Worm (Caenorhabditis elegans): Measurements from ENCODE around the gene bgnt-1.2.

The bgnt-1.2 gene

DNA sequence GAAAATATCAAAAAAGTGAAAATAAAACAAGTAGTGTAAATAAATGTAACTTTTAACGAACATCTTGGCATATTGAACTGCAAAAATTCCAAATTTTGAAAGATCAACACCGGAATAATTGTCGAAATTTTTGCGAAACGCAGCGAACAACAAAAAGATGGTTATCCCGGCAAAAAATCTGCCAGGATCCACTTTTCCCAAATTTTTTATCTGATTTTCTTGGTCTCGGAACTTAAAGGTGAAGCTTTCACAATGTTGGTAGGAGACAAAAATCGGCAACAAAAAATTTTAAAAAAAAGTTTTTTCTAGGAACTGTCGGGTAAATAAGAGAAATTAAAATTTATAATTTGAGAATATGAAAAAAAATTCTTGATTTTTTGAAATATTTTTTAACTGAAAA is at the start of gene bgnt-1.2:
Gene bgnt-1.2 (minus strand): TSS at position 101 of the 400 bp plus-strand sequence.
- TF ChIP-seq pes-1 (GFP tag; IDR thresholded peaks at IDR 0.05), result no peak
- TF ChIP-seq scrt-1 (GFP tag; IDR thresholded peaks at IDR 0.05), result no peak
- TF ChIP-seq sea-1 (GFP tag; conservative IDR thresholded peaks at IDR 0.05), result no peak
- no peak for TF ChIP-seq ets-7 (tag; optimal IDR thresholded peaks at IDR 0.05)
- TF ChIP-seq hnd-1 (tag; optimal IDR thresholded peaks at IDR 0.05), result no peak
- TF ChIP-seq B0310.2 (tag; optimal IDR thresholded peaks at IDR 0.05), result no peak
- no peak for TF ChIP-seq ceh-36 (tag; optimal IDR thresholded peaks at IDR 0.05)
- TF ChIP-seq ama-1 (optimal IDR thresholded peaks at IDR 0.05), result no peak
- no peak for TF ChIP-seq hmbx-1 (tag; optimal IDR thresholded peaks at IDR 0.05)
- no peak for TF ChIP-seq flt-1 (GFP tag; IDR thresholded peaks at IDR 0.05)
- TF ChIP-seq tbx-37 (GFP tag; conservative IDR thresholded peaks at IDR 0.05), result no peak

- TF ChIP-seq sea-1 (GFP tag; conservative IDR thresholded peaks at IDR 0.05), result no peak
- no peak for TF ChIP-seq hmbx-1 (tag; optimal IDR thresholded peaks at IDR 0.05)
- TF ChIP-seq hnd-1 (tag; optimal IDR thresholded peaks at IDR 0.05), result no peak
- TF ChIP-seq ceh-13 (GFP tag; optimal IDR thresholded peaks at IDR 0.05), result no peak
- TF ChIP-seq F13C5.2 (tag; optimal IDR thresholded peaks at IDR 0.05), result no peak
- no peak for TF ChIP-seq hmg-4 (GFP tag; optimal IDR thresholded peaks at IDR 0.05)
- no peak for TF ChIP-seq aly-1 (tag; optimal IDR thresholded peaks at IDR 0.05)
- no peak for TF ChIP-seq pes-1 (GFP tag; IDR thresholded peaks at IDR 0.05)
- no peak for TF ChIP-seq tra-4 (tag; optimal IDR thresholded peaks at IDR 0.05)
- no peak for TF ChIP-seq ets-7 (tag; optimal IDR thresholded peaks at IDR 0.05)
- TF ChIP-seq ceh-36 (tag; optimal IDR thresholded peaks at IDR 0.05), result no peak
- no peak for TF ChIP-seq tbx-37 (GFP tag; conservative IDR thresholded peaks at IDR 0.05)
- TF ChIP-seq ama-1 (optimal IDR thresholded peaks at IDR 0.05), result no peak
Observed at ce11 chrV:2166679-2167078, 48.2 kb upstream of the bgnt-1.2 start, which contains the start of gene srbc-19. Gene srbc-19, minus strand, starts transcription at chrV:2166779.

DNA sequence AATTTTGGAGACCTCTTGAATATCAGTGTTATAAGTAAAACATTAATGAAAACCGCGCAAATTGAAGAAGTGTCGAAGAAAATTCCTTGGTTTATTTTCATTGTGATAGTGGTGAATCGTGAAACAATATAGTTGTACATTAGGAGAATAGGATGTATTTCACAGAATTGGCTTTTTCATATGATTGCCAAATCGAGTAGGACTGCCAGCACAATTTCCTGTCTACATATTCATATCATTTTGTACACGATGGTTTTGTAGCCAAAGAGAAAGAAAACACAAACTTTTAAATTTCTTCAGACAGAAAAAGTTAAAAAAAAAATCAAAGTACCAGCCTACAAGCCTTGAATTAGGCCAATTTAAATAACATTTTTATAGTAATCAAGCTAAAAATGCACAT is 45.3 kb upstream of the bgnt-1.2 start, which contains the start of gene str-255:
Gene str-255 (minus strand): TSS at position 101 of the 400 bp plus-strand sequence.
- TF ChIP-seq B0310.2 (tag; optimal IDR thresholded peaks at IDR 0.05) (no peak), tbx-11 (GFP tag; IDR thresholded peaks at IDR 0.05) (no peak), pes-1 (GFP tag; IDR thresholded peaks at IDR 0.05) (no peak), hmbx-1 (tag; optimal IDR thresholded peaks at IDR 0.05) (no peak), F13C5.2 (tag; optimal IDR thresholded peaks at IDR 0.05) (no peak), aly-1 (tag; optimal IDR thresholded peaks at IDR 0.05) (no peak), flt-1 (GFP tag; IDR thresholded peaks at IDR 0.05) (no peak)

DNA sequence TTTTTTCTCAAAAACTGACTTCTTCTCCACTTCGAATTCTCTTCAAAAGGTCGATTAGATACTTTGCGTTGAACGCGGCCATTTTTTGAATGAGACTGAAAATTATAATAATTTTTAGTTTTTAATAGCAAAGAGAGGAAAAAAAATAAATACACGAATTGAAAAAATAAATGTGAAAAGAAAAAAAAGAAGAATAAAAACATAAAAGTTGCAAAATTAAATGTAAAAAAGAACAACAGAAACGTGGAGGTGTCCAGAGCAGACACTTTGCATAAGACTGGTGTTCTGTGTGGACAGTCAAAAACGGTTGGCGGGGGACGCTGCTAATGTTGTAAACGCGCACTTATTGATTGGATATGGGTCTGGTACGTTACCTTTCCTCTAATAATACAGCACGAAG is 40.9 kb upstream of the bgnt-1.2 start, which contains the start of gene C45H4.14:
Gene C45H4.14 (minus strand): TSS at position 101 of the 400 bp plus-strand sequence.
- no peak for TF ChIP-seq F13C5.2 (tag; optimal IDR thresholded peaks at IDR 0.05)
- no peak for TF ChIP-seq hnd-1 (tag; optimal IDR thresholded peaks at IDR 0.05)
- TF ChIP-seq pes-1 (GFP tag; IDR thresholded peaks at IDR 0.05), result no peak
- no peak for TF ChIP-seq ceh-36 (tag; optimal IDR thresholded peaks at IDR 0.05)
- TF ChIP-seq sea-1 (GFP tag; conservative IDR thresholded peaks at IDR 0.05), result no peak
- TF ChIP-seq ama-1 (optimal IDR thresholded peaks at IDR 0.05), result no peak
- no peak for TF ChIP-seq scrt-1 (GFP tag; IDR thresholded peaks at IDR 0.05)

ce11 chrV:2156830-2157229 is 38.4 kb upstream of the bgnt-1.2 start, which contains the start of gene srbc-22:
Gene srbc-22, plus strand, starts transcription at chrV:2157130.
- TF ChIP-seq tbx-11 (GFP tag; IDR thresholded peaks at IDR 0.05), result no peak

DNA sequence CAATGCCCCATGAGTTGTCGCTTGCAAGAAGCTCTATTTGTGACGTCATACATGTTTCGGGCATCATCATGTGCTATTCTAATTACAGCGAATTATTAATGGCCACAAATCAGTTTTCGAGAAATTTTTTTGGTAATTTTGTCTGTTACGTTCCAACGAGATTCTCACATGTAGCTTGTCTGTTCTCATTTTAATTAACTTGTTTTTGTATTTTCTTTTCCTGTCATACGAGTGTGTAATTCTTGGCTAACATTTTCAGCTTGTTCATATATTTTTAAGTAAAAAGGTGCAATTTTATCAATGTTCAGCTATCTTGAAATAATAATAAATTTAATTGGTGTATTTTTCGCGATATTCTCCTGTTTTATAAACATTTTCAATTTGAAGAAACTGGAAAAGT is 36.8 kb upstream of the bgnt-1.2 start, which contains the start of gene srbc-21:
Gene srbc-21 (plus strand): TSS at position 301 of the 400 bp plus-strand sequence.
- TF ChIP-seq aly-1 (tag; optimal IDR thresholded peaks at IDR 0.05) (no peak), scrt-1 (GFP tag; IDR thresholded peaks at IDR 0.05) (no peak), ama-1 (optimal IDR thresholded peaks at IDR 0.05) (no peak), tbx-11 (GFP tag; IDR thresholded peaks at IDR 0.05) (no peak), tbx-37 (GFP tag; conservative IDR thresholded peaks at IDR 0.05) (no peak)

DNA sequence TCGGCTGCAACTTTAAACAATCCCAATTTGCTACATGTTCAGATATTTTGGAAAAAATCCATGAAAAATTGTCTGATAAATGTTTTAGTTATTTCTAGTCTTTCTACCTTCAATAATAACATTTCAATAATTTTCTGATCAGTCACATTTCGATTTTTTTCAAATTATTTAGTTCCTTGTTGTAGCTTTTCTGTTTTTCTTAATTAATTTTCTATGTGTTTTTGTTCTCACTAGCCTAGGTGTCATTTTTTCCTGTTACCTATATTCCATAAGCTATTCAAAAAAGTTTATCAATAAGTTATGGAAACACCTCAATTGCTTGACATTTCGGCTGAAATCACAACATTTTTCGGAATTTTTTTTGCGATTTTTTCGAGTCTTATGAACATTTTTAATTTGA is 34.8 kb upstream of the bgnt-1.2 start, which contains the start of gene srbc-23:
Gene srbc-23 (plus strand): TSS at position 301 of the 400 bp plus-strand sequence.
- TF ChIP-seq pes-1 (GFP tag; IDR thresholded peaks at IDR 0.05) (no peak), ets-7 (tag; optimal IDR thresholded peaks at IDR 0.05) (no peak), B0310.2 (tag; optimal IDR thresholded peaks at IDR 0.05) (no peak), hmbx-1 (tag; optimal IDR thresholded peaks at IDR 0.05) (no peak), tbx-37 (GFP tag; conservative IDR thresholded peaks at IDR 0.05) (no peak), ceh-13 (GFP tag; optimal IDR thresholded peaks at IDR 0.05) (no peak), F13C5.2 (tag; optimal IDR thresholded peaks at IDR 0.05) (no peak), ceh-36 (tag; optimal IDR thresholded peaks at IDR 0.05) (no peak), aly-1 (tag; optimal IDR thresholded peaks at IDR 0.05) (no peak), tra-4 (tag; optimal IDR thresholded peaks at IDR 0.05) (no peak)

DNA sequence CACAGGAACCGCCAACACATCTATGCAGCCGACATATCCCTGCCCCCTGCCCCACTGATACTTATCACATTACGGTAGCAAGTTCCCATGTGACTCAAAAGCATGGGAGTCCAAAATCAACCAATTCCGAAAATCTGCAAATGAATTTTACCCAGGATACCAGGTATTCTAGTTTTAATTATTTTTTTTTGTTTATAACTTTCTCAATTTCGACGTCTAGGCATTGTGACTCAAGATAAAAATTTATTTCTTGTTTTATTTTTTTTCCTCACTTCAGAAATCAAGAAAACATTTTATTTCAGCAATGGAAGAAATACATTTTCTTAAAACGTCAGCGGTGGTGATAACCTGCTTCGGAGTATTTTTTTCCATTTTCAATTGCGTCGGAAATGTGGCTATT is 33.0 kb upstream of the bgnt-1.2 start, which contains the start of gene srbc-24:
Gene srbc-24 (plus strand): TSS at position 301 of the 400 bp plus-strand sequence.
- TF ChIP-seq pes-1 (GFP tag; IDR thresholded peaks at IDR 0.05) (no peak), tbx-37 (GFP tag; conservative IDR thresholded peaks at IDR 0.05) (no peak), sea-1 (GFP tag; conservative IDR thresholded peaks at IDR 0.05) (no peak), F13C5.2 (tag; optimal IDR thresholded peaks at IDR 0.05) (no peak), ama-1 (optimal IDR thresholded peaks at IDR 0.05) (no peak), tra-4 (tag; optimal IDR thresholded peaks at IDR 0.05) (no peak), ceh-36 (tag; optimal IDR thresholded peaks at IDR 0.05) (no peak)

ce11 chrV:2150876-2151275 is 32.4 kb upstream of the bgnt-1.2 start, which contains the start of gene C45H4.13:
Gene C45H4.13, minus strand, starts transcription at chrV:2150976.
- TF ChIP-seq tra-4 (tag; optimal IDR thresholded peaks at IDR 0.05) (no peak), F13C5.2 (tag; optimal IDR thresholded peaks at IDR 0.05) (no peak), ceh-36 (tag; optimal IDR thresholded peaks at IDR 0.05) (no peak), hmg-4 (GFP tag; optimal IDR thresholded peaks at IDR 0.05) (no peak), tbx-11 (GFP tag; IDR thresholded peaks at IDR 0.05) (no peak), flt-1 (GFP tag; IDR thresholded peaks at IDR 0.05) (no peak), aly-1 (tag; optimal IDR thresholded peaks at IDR 0.05) (no peak), sea-1 (GFP tag; conservative IDR thresholded peaks at IDR 0.05) (no peak), hnd-1 (tag; optimal IDR thresholded peaks at IDR 0.05) (no peak), ama-1 (optimal IDR thresholded peaks at IDR 0.05) (no peak), B0310.2 (tag; optimal IDR thresholded peaks at IDR 0.05) (no peak), ets-7 (tag; optimal IDR thresholded peaks at IDR 0.05) (no peak), tbx-37 (GFP tag; conservative IDR thresholded peaks at IDR 0.05) (no peak)

All from whole organism, early embryonic.